Fruit fly (Drosophila melanogaster): ENCODE results near the gene shep.

DNA sequence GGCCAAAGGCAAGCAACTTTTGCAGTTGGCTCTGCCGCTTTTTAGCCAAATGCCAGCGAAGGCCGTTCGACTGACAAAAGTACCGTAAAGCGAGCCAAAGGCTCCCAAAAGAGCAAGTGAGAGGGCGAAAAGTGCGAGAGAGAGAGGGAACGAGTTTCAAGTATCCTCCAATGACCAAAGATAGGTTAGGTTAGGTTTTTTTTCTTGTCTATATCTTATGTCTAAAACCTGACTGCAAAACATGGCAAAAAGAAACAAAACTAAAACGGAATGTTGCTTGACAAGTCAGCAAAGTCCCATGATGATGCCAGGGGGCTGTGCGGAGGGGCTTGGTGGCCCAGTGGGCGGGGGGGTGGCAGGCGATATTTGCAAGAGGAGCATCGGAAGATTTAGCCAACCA, 26.3 kb downstream of the shep start:
- TF ChIP-seq lov (optimal IDR thresholded peaks at IDR 0.05) (no peak), lov (GFP tag; IDR thresholded peaks at IDR 0.05) (no peak), Lpt (GFP tag; optimal IDR thresholded peaks at IDR 0.05) (no peak), CG4424 (GFP tag; optimal IDR thresholded peaks at IDR 0.05) (no peak), yki (optimal IDR thresholded peaks at IDR 0.05) (no peak), CG15073 (GFP tag; optimal IDR thresholded peaks at IDR 0.05) (no peak), slou (GFP tag; optimal IDR thresholded peaks at IDR 0.05) (no peak), shn (GFP tag; optimal IDR thresholded peaks at IDR 0.05) (no peak), CG15269 (tag; optimal IDR thresholded peaks at IDR 0.05) (no peak), CG11247 (GFP tag; IDR thresholded peaks at IDR 0.05) (no peak), emc (GFP tag; optimal IDR thresholded peaks at IDR 0.05) (no peak), CG11093 (GFP tag; IDR thresholded peaks at IDR 0.05) (no peak), CG5245 (GFP tag; optimal IDR thresholded peaks at IDR 0.05) (no peak)

Measured in whole organism, embryonic.